Fruit fly (Drosophila melanogaster): ENCODE results near the gene Cpr72Ea.
A peak's percentile ranks its signal among the peaks of the same experiment; 100 is the strongest.

The Cpr72Ea gene

DNA sequence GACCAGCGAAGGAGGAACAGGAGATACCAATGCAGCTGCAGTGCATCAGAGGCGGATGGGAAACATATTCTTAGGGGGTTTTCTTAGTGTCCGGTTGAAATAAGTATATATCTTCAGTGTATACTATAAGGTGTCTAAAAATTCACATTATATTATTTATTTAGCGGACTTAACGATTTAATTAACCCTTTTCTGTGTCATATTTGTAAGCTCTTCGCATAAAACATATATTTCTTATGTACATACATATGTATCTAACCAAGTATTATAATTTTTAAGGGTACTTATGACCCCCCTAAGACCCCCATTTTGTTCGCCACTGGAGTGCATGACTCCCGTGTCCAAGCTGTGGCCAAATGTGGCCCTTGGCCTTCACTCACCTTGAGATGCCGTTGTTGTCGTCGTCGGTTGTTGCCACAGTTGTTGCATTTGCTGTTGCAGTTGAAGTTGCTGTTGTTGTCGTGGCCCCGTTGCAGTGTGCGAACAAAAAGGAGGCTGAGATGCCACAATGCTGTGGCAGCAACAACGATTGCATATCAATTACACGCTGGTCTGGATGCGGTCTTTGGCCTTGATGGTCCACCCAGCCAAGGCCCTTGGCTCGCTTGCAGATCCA, 1.1 kb upstream of the Cpr72Ea start (continued):
- no peak for TF ChIP-seq CG6854 (GFP tag; optimal IDR thresholded peaks at IDR 0.05)
- TF ChIP-seq CG14667 (GFP tag; IDR thresholded peaks at IDR 0.05): no peak
- TF ChIP-seq Blimp-1 (GFP tag; optimal IDR thresholded peaks at IDR 0.05): no peak
- TF ChIP-seq CG17361 (GFP tag; IDR thresholded peaks at IDR 0.05): no peak
- no peak for TF ChIP-seq CG13424 (tag; optimal IDR thresholded peaks at IDR 0.05)
- no peak for TF ChIP-seq jing (GFP tag; optimal IDR thresholded peaks at IDR 0.05)
- no peak for TF ChIP-seq btn (GFP tag; optimal IDR thresholded peaks at IDR 0.05)
- peak; percentile 45 for TF ChIP-seq CG8478 (optimal IDR thresholded peaks at IDR 0.05)
- no peak for TF ChIP-seq sc (optimal IDR thresholded peaks at IDR 0.05)
- no peak for TF ChIP-seq sc (GFP tag; optimal IDR thresholded peaks at IDR 0.05)

DNA sequence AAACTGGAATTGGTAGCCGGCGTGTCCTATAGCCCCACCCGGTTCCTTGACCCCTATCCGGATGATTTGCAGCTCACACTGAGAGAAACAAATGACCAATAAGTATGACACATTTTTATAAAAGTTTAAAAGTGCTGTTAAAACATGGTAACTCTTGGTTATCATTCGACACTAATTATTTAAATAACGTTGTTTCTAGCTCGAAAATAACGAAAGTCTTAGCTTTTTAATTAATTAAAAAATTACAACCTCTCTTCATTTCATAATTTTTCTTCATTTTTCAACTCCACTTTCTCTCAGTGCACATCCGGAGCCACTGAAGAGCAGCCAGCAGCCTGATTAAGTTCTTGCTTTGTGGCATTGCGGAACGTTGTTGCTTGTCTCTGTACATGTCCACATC, 1.8 kb downstream of the Cpr72Ea start:
- TF ChIP-seq CG13424 (tag; optimal IDR thresholded peaks at IDR 0.05) (no peak), CG14667 (GFP tag; IDR thresholded peaks at IDR 0.05) (no peak), Hsf (GFP tag; optimal IDR thresholded peaks at IDR 0.05) (peak; percentile 6), z (GFP tag; IDR thresholded peaks at IDR 0.05) (no peak), MBD-R2 (GFP tag; IDR thresholded peaks at IDR 0.05) (no peak), CG1647 (GFP tag; optimal IDR thresholded peaks at IDR 0.05) (no peak), D19A (tag; optimal IDR thresholded peaks at IDR 0.05) (no peak), Hr39 (optimal IDR thresholded peaks at IDR 0.05) (no peak), CG12391 (tag; optimal IDR thresholded peaks at IDR 0.05) (peak; percentile 1), chn (GFP tag; optimal IDR thresholded peaks at IDR 0.05) (no peak), TFAM (GFP tag; optimal IDR thresholded peaks at IDR 0.05) (no peak), CG17361 (GFP tag; IDR thresholded peaks at IDR 0.05) (no peak), Oli (tag; optimal IDR thresholded peaks at IDR 0.05) (no peak), Abd-B (GFP tag; optimal IDR thresholded peaks at IDR 0.05) (no peak), stwl (tag; optimal IDR thresholded peaks at IDR 0.05) (no peak), gem (tag; optimal IDR thresholded peaks at IDR 0.05) (no peak), CG34224 (GFP tag; IDR thresholded peaks at IDR 0.05; ENCODE audit: partially characterized antibody) (no peak), dmrt11E (tag; optimal IDR thresholded peaks at IDR 0.05) (no peak), CG9932 (GFP tag; IDR thresholded peaks at IDR 0.05) (no peak), Nf-YA (GFP tag; IDR thresholded peaks at IDR 0.05) (no peak), Asciz (GFP tag; optimal IDR thresholded peaks at IDR 0.05) (no peak), CG1233 (GFP tag; optimal IDR thresholded peaks at IDR 0.05) (no peak), CG1602 (GFP tag; optimal IDR thresholded peaks at IDR 0.05) (no peak), CG10979 (tag; optimal IDR thresholded peaks at IDR 0.05) (peak; percentile 16), oc (tag; optimal IDR thresholded peaks at IDR 0.05) (no peak), lilli (GFP tag; optimal IDR thresholded peaks at IDR 0.05) (no peak), HmgD (GFP tag; optimal IDR thresholded peaks at IDR 0.05) (no peak), CG12219 (GFP tag; optimal IDR thresholded peaks at IDR 0.05) (no peak), Aef1 (GFP tag; IDR thresholded peaks at IDR 0.05) (no peak), stc (GFP tag; IDR thresholded peaks at IDR 0.05) (no peak), Hey (tag; optimal IDR thresholded peaks at IDR 0.05) (no peak), HmgZ (tag; optimal IDR thresholded peaks at IDR 0.05) (no peak), Hmx (GFP tag; optimal IDR thresholded peaks at IDR 0.05) (no peak), HLH54F (GFP tag; optimal IDR thresholded peaks at IDR 0.05) (no peak), ewg (GFP tag; optimal IDR thresholded peaks at IDR 0.05) (no peak), CG18619 (GFP tag; optimal IDR thresholded peaks at IDR 0.05) (no peak), maf-S (GFP tag; optimal IDR thresholded peaks at IDR 0.05) (no peak), CG6791 (GFP tag; IDR thresholded peaks at IDR 0.05; ENCODE audit: partially characterized antibody) (no peak), Eip74EF (GFP tag; optimal IDR thresholded peaks at IDR 0.05) (no peak), fu2 (GFP tag; optimal IDR thresholded peaks at IDR 0.05) (no peak), insv (GFP tag; optimal IDR thresholded peaks at IDR 0.05) (no peak), kni (GFP tag; optimal IDR thresholded peaks at IDR 0.05) (no peak), MTF-1 (GFP tag; optimal IDR thresholded peaks at IDR 0.05; ENCODE audit: borderline replicate concordance) (no peak)
